Worm (Caenorhabditis elegans) whole organism, L4/young adult: Measurements from ENCODE around the gene ZC373.3.

Experiments
- W03F9.2 ChIP-seq: fragments of 150-350 bp; optimal IDR thresholded peaks from 2 replicates; lab custom pipeline; 2014; ENCODE audit warnings: missing biosample characterization, missing genetic modification characterization
- dao-5 ChIP-seq: sonication (generic microtip); optimal IDR thresholded peaks from 2 replicates; lab custom pipeline; 2016; ENCODE audit warnings: missing genotype, missing genetic modification characterization, moderate library complexity, missing compliant biosample characterization
- him-1 ChIP-seq: sonication (generic microtip); optimal IDR thresholded peaks from 2 replicates; lab custom pipeline; 2016; ENCODE audit warnings: missing genotype, missing genetic modification reagents, missing genetic modification characterization, missing compliant biosample characterization

- TF ChIP-seq W03F9.2 (tag; lab: Kevin White, UChicago) (no peak), dao-5 (tag; lab: Kevin White, UChicago) (no peak), him-1 (tag; lab: Kevin White, UChicago) (no peak)
Observed at ce11 chrX:10060475-10061011, at the start of gene ZC373.3.
